Worm (Caenorhabditis elegans) whole organism, early embryonic: Measurements from ENCODE around the gene msp-10.

ENCODE experiments used
- B0310.2 ChIP-seq: sonication (generic microtip); optimal IDR thresholded peaks from 2 replicates; lab custom pipeline; 2016; ENCODE audit warnings: mild to moderate bottlenecking, missing genetic modification characterization, missing compliant biosample characterization
- F13C5.2 ChIP-seq: sonication (generic microtip); optimal IDR thresholded peaks from 2 replicates; lab custom pipeline; 2017; ENCODE audit warnings: mild to moderate bottlenecking, missing genetic modification characterization, inconsistent platforms, missing compliant biosample characterization
- aly-1 ChIP-seq: sonication (generic microtip); optimal IDR thresholded peaks from 2 replicates; lab custom pipeline; 2016; ENCODE audit warnings: missing genetic modification characterization, missing compliant biosample characterization
- ama-1 ChIP-seq: fragments of 150-350 bp; optimal IDR thresholded peaks from 2 replicates; lab custom pipeline; 2014
- ceh-13 ChIP-seq: fragments of 200-800 bp; sonication (Bioruptor generic); optimal IDR thresholded peaks from 2 replicates; lab custom pipeline; 2018; ENCODE audit warnings: mild to moderate bottlenecking, missing genetic modification characterization, missing compliant biosample characterization
- ceh-36 ChIP-seq: sonication (generic microtip); optimal IDR thresholded peaks from 2 replicates; lab custom pipeline; 2016; ENCODE audit warnings: missing genetic modification characterization, inconsistent platforms, missing compliant biosample characterization
- ets-7 ChIP-seq: sonication (generic microtip); optimal IDR thresholded peaks from 2 replicates; lab custom pipeline; 2016; ENCODE audit warnings: missing genotype, missing genetic modification characterization, missing compliant biosample characterization
- flt-1 ChIP-seq: fragments of 200-800 bp; sonication (Bioruptor generic); IDR thresholded peaks from 2 replicates; pipeline ENCODE4 v1.3.6; 2022; ENCODE audit warnings: missing genetic modification characterization, missing compliant biosample characterization
- hmbx-1 ChIP-seq: sonication (generic microtip); optimal IDR thresholded peaks from 2 replicates; lab custom pipeline; 2016; ENCODE audit warnings: mild to moderate bottlenecking, missing genetic modification characterization, missing compliant biosample characterization
- hmg-4 ChIP-seq: fragments of 200-800 bp; sonication (Bioruptor generic); optimal IDR thresholded peaks from 2 replicates; lab custom pipeline; 2018; ENCODE audit warnings: mild to moderate bottlenecking, missing genetic modification characterization, missing compliant biosample characterization
- hnd-1 ChIP-seq: sonication (generic microtip); optimal IDR thresholded peaks from 2 replicates; lab custom pipeline; 2016; ENCODE audit warnings: missing genetic modification characterization, missing compliant biosample characterization
- pes-1 ChIP-seq: fragments of 200-800 bp; sonication (Bioruptor generic); IDR thresholded peaks from 2 replicates; pipeline ENCODE4 v1.3.6; 2022; ENCODE audit warnings: missing genetic modification reagents, missing genetic modification characterization, missing compliant biosample characterization
- scrt-1 ChIP-seq: fragments of 200-800 bp; sonication (Bioruptor generic); IDR thresholded peaks from 2 replicates; pipeline ENCODE4 v1.3.6; 2022; ENCODE audit warnings: missing genetic modification characterization, missing compliant biosample characterization
- sea-1 ChIP-seq: fragments of 200-800 bp; sonication (Bioruptor generic); conservative IDR thresholded peaks from 2 replicates; pipeline ENCODE4 v1.3.6; 2022; ENCODE audit warnings: missing genetic modification characterization, missing compliant biosample characterization
- tbx-11 ChIP-seq: fragments of 200-800 bp; sonication (Bioruptor generic); IDR thresholded peaks from 2 replicates; pipeline ENCODE4 v1.3.6; 2022; ENCODE audit warnings: missing genetic modification characterization, missing compliant biosample characterization
- tbx-37 ChIP-seq: fragments of 200-800 bp; sonication (Bioruptor generic); conservative IDR thresholded peaks from 2 replicates; pipeline ENCODE4 v1.3.6; 2022; ENCODE audit warnings: missing genetic modification reagents, missing genetic modification characterization, missing compliant biosample characterization
- tra-4 ChIP-seq: sonication (generic microtip); optimal IDR thresholded peaks from 2 replicates; lab custom pipeline; 2017; ENCODE audit warnings: missing genetic modification characterization, missing compliant biosample characterization

Gene msp-10

DNA sequence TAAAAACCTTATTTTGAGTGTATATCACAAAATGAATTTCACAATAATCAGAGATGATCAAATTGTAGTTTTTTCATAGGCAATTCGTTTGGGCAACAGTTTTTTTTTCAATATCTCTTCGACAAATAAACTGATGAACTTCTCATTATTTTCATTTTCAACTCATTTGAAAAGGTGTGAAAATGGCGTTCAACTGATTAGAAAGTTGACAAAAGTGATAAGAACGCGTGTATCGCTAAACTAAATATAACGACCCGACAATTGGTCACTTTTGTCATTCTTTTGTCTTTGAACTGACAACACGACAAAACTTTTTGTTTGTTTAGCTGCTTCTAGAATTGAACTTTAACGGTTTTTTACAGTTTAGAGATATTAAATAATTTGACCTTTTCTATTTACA, 17.5 kb downstream of the msp-10 start:
- TF ChIP-seq hmg-4 (GFP tag; lab: Kevin White, UChicago) (no peak), ama-1 (lab: Kevin White, UChicago) (no peak), sea-1 (GFP tag; lab: Robert Waterston, UW) (no peak), hnd-1 (tag; lab: Kevin White, UChicago) (no peak), tbx-37 (no peak), F13C5.2 (tag; lab: Kevin White, UChicago) (no peak), scrt-1 (GFP tag; lab: Robert Waterston, UW) (no peak), ceh-36 (no peak), ceh-13 (GFP tag; lab: Kevin White, UChicago) (no peak), flt-1 (GFP tag; lab: Robert Waterston, UW) (no peak), hmbx-1 (tag; lab: Kevin White, UChicago) (no peak)

DNA sequence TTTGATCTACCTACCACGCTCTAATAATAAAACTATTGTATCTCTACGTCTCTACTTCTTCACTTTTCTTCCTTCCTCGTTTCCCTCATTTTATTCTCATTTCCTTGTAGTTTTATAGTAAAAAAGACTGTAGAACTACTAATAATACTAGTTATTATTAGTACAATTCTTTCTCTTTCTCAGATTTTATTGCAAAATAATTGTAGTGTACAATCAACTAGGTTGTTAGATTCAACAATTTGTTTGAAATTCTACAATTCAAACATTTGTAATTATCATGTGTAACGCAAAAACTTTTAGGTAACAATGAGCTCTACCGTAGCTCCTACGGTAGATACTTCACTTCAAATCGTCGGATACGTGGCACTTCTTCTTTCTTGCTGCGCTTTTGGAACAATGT, 18.3 kb downstream of the msp-10 start, which contains the start of gene K07F5.12:
Gene K07F5.12, plus strand, starts transcription at position 301 of the 400 bp plus-strand sequence.
- TF ChIP-seq ama-1 (lab: Kevin White, UChicago) (no peak), F13C5.2 (tag; lab: Kevin White, UChicago) (no peak), ceh-36 (no peak), tbx-37 (no peak), B0310.2 (tag; lab: Kevin White, UChicago) (no peak), aly-1 (tag; lab: Kevin White, UChicago) (no peak), hmbx-1 (tag; lab: Kevin White, UChicago) (no peak), hnd-1 (tag; lab: Kevin White, UChicago) (no peak), ceh-13 (GFP tag; lab: Kevin White, UChicago) (no peak), sea-1 (GFP tag; lab: Robert Waterston, UW) (no peak), scrt-1 (GFP tag; lab: Robert Waterston, UW) (no peak), tra-4 (tag; lab: Kevin White, UChicago) (no peak), pes-1 (GFP tag; lab: Robert Waterston, UW) (no peak), flt-1 (GFP tag; lab: Robert Waterston, UW) (no peak), ets-7 (tag; lab: Kevin White, UChicago) (no peak), hmg-4 (GFP tag; lab: Kevin White, UChicago) (no peak), tbx-11 (GFP tag; lab: Robert Waterston, UW) (no peak)

DNA sequence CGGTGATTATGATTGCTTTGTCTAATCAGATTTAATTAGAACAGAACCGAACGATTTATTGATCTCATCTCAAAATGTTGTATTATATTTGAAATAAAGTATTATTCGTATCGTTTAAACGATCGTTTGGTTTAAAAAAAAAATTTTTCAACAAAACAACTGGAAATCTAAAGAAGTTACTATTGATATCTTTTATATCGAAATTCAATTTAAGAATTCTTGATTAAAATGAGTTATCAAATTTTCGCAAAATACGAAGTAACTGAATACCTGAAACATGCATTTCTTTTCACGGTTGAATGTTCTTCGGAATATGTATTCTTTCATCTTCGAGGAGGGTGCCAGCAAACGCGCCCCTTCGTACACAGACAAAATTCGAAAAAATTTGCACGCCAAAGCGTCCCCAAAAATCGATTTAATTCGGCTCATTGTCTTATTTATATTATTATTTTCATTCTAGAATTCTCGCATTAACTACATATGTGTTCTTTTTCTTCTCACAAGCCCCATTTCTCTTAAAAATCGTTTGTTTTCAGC, 20.6 kb downstream of the msp-10 start, which contains the start of gene npp-1:
Gene npp-1, plus strand, starts transcription at position 537 of the 537 bp plus-strand sequence.
- no peak for TF ChIP-seq hmg-4 (GFP tag; lab: Kevin White, UChicago)
- TF ChIP-seq ceh-13 (GFP tag; lab: Kevin White, UChicago) = no peak
- no peak for TF ChIP-seq pes-1 (GFP tag; lab: Robert Waterston, UW)

DNA sequence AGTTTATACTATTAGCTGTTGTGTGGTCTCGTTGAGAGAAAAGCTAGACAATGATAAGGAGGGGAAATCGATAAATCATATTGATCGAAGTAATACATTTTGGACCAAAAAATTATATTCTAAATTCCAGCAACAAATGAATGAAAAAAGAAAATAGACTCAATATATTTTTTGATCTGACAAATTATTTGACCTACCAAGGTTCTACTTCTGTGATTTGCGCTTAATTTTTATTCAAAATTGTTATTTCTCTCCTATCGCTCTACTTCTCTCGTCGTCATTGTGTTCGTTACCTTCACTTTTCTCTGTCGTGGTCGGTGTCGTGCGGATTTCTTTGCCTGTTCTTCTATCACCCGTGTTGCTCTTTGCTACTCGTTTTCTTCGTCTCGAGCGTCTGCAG, 21.5 kb downstream of the msp-10 start:
- no peak for TF ChIP-seq aly-1 (tag; lab: Kevin White, UChicago)
- TF ChIP-seq hmbx-1 (tag; lab: Kevin White, UChicago) = no peak
- no peak for TF ChIP-seq ets-7 (tag; lab: Kevin White, UChicago)
- TF ChIP-seq ama-1 (lab: Kevin White, UChicago) = no peak
- no peak for TF ChIP-seq ceh-36
- TF ChIP-seq tbx-11 (GFP tag; lab: Robert Waterston, UW) = no peak
- no peak for TF ChIP-seq B0310.2 (tag; lab: Kevin White, UChicago)
- no peak for TF ChIP-seq sea-1 (GFP tag; lab: Robert Waterston, UW)
- no peak for TF ChIP-seq F13C5.2 (tag; lab: Kevin White, UChicago)
- TF ChIP-seq scrt-1 (GFP tag; lab: Robert Waterston, UW) = no peak
- TF ChIP-seq ceh-13 (GFP tag; lab: Kevin White, UChicago) = no peak
- TF ChIP-seq hmg-4 (GFP tag; lab: Kevin White, UChicago) = no peak
- TF ChIP-seq tra-4 (tag; lab: Kevin White, UChicago) = no peak

DNA sequence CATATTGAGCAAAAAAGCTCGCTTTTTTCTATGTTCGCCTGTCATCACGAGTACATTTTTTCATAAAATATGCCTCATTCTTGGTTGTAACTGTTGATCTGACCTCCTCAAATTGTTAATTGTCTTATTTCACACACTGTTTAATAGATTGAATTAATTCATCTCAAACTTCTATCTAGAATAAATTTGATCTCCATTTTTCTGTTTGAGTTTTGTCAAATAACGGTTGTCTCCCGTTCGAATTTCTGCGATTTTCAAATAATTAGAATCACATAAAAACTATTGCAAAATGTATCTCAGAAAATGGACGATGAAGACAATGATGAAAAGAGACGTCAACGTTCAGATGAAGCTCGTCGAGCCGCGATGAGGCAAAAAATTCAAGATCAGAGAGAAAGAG, 24.5 kb downstream of the msp-10 start, which contains the start of gene K07F5.14:
Gene K07F5.14, plus strand, starts transcription at position 301 of the 400 bp plus-strand sequence.
- TF ChIP-seq ets-7 (tag; lab: Kevin White, UChicago) (no peak), ceh-13 (GFP tag; lab: Kevin White, UChicago) (no peak), sea-1 (GFP tag; lab: Robert Waterston, UW) (no peak), hmbx-1 (tag; lab: Kevin White, UChicago) (no peak), pes-1 (GFP tag; lab: Robert Waterston, UW) (no peak), tbx-37 (no peak), aly-1 (tag; lab: Kevin White, UChicago) (no peak), ama-1 (lab: Kevin White, UChicago) (no peak), tbx-11 (GFP tag; lab: Robert Waterston, UW) (no peak), flt-1 (GFP tag; lab: Robert Waterston, UW) (no peak), scrt-1 (GFP tag; lab: Robert Waterston, UW) (no peak), hmg-4 (GFP tag; lab: Kevin White, UChicago) (no peak), F13C5.2 (tag; lab: Kevin White, UChicago) (no peak)

DNA sequence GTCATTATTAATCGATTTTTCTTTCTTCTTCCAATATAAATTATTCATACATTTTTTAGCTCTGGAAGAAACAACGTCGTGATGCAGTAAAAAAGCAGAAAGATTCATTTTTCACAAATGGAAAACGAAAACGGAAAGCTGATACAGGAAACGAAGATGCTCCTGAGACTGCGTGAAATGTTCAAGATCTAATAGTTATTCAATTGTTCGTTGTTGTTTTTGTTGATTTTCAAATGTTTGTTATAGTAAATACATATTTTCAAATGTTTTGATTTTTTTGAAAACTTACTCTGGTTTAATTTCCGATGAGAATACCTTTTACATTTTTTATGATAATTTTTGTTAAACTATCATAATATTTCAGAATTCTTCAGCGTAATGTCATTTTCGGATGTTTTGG, 26.4 kb downstream of the msp-10 start, which contains the start of gene K07F5.16:
Gene K07F5.16, plus strand, starts transcription at position 301 of the 400 bp plus-strand sequence.
- TF ChIP-seq tbx-37 (no peak), scrt-1 (GFP tag; lab: Robert Waterston, UW) (no peak), tra-4 (tag; lab: Kevin White, UChicago) (no peak), hmg-4 (GFP tag; lab: Kevin White, UChicago) (no peak), ceh-36 (no peak), hmbx-1 (tag; lab: Kevin White, UChicago) (no peak), ets-7 (tag; lab: Kevin White, UChicago) (no peak), flt-1 (GFP tag; lab: Robert Waterston, UW) (no peak), ama-1 (lab: Kevin White, UChicago) (no peak), F13C5.2 (tag; lab: Kevin White, UChicago) (no peak), sea-1 (GFP tag; lab: Robert Waterston, UW) (no peak), B0310.2 (tag; lab: Kevin White, UChicago) (no peak)

DNA sequence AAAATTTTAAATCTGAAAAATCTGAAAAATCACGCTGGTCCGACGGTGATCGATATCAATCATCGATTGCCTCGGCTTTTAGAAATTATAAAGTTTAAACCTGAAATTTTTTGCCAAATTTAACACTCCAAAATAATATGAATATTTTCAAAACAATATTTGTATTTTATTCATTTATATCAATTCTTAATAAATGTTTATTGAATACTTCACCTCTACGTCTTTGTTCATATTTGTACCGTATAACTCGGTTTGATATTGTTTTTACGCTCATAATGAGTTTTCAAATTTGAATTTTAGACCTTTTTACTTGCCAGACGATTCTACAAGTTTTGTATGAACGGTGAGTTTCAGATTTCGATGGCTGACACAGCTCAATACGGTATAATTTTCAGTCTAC, 27.3 kb downstream of the msp-10 start, which contains the start of the genes K07F5.15 and K07F5.22:
Gene K07F5.15, plus strand, starts transcription at position 301 of the 400 bp plus-strand sequence.
Gene K07F5.22, plus strand, starts transcription at position 301 of the 400 bp plus-strand sequence.
- TF ChIP-seq B0310.2 (tag; lab: Kevin White, UChicago) = no peak
- no peak for TF ChIP-seq hmg-4 (GFP tag; lab: Kevin White, UChicago)
- TF ChIP-seq tbx-37 = no peak
- TF ChIP-seq flt-1 (GFP tag; lab: Robert Waterston, UW) = no peak
- TF ChIP-seq aly-1 (tag; lab: Kevin White, UChicago) = no peak
- TF ChIP-seq ceh-36 = no peak
- TF ChIP-seq scrt-1 (GFP tag; lab: Robert Waterston, UW) = no peak
- TF ChIP-seq ets-7 (tag; lab: Kevin White, UChicago) = no peak
- no peak for TF ChIP-seq ama-1 (lab: Kevin White, UChicago)
- TF ChIP-seq hnd-1 (tag; lab: Kevin White, UChicago) = no peak
- no peak for TF ChIP-seq F13C5.2 (tag; lab: Kevin White, UChicago)
- no peak for TF ChIP-seq pes-1 (GFP tag; lab: Robert Waterston, UW)
